Fruit fly (Drosophila melanogaster) whole organism, embryonic: ENCODE results near the gene CG6149.
A peak's percentile ranks its signal among the peaks of the same experiment; 100 is the strongest.

ENCODE experiments used
- CG10209 ChIP-seq: fragments of 200-800 bp; sonication (Bioruptor generic); optimal IDR thresholded peaks from 3 replicates; lab custom pipeline; 2017; ENCODE audit warnings: missing biosample characterization, mild to moderate bottlenecking, missing genetic modification characterization, missing genetic modification reagents
- CG10462 ChIP-seq: fragments of 200-800 bp; sonication (Bioruptor generic); optimal IDR thresholded peaks from 2 replicates; lab custom pipeline; 2016; ENCODE audit warnings: missing biosample characterization, missing genetic modification characterization
- CG10565 ChIP-seq: fragments of 200-800 bp; sonication (Bioruptor generic); optimal IDR thresholded peaks from 3 replicates; lab custom pipeline; 2016; ENCODE audit warnings: missing biosample characterization, mild to moderate bottlenecking, missing genetic modification characterization
- CG11723 ChIP-seq: fragments of 200-800 bp; sonication (Bioruptor generic); optimal IDR thresholded peaks from 2 replicates; lab custom pipeline; 2017; ENCODE audit warnings: missing biosample characterization, mild to moderate bottlenecking, missing genetic modification characterization
- CG12155 ChIP-seq: fragments of 200-800 bp; sonication (Bioruptor generic); optimal IDR thresholded peaks from 3 replicates; lab custom pipeline; 2016; ENCODE audit warnings: missing biosample characterization, missing genetic modification characterization
- CG12942 ChIP-seq: fragments of 200-800 bp; sonication (Bioruptor generic); optimal IDR thresholded peaks from 3 replicates; lab custom pipeline; 2016; ENCODE audit warnings: missing biosample characterization, missing genetic modification characterization
- CG1529 ChIP-seq: fragments of 200-800 bp; sonication (Bioruptor generic); optimal IDR thresholded peaks from 3 replicates; lab custom pipeline; 2018; ENCODE audit warnings: missing biosample characterization, missing genetic modification characterization
- CG1603 ChIP-seq: fragments of 200-800 bp; sonication (Bioruptor generic); optimal IDR thresholded peaks from 2 replicates; lab custom pipeline; 2019; ENCODE audit warnings: missing biosample characterization, mild to moderate bottlenecking, missing genetic modification characterization, moderate library complexity
- CG16813 ChIP-seq: fragments of 200-800 bp; sonication (Bioruptor generic); IDR thresholded peaks from 3 replicates; pipeline ENCODE4 v1.3.6; 2022; ENCODE audit warnings: missing biosample characterization, missing genetic modification characterization; ENCODE audit not compliant: partially characterized antibody
- CG16815 ChIP-seq: fragments of 200-800 bp; sonication (Bioruptor generic); optimal IDR thresholded peaks from 3 replicates; lab custom pipeline; 2017; ENCODE audit warnings: missing biosample characterization, mild to moderate bottlenecking, missing genetic modification characterization
- CG2712 ChIP-seq: fragments of 200-800 bp; optimal IDR thresholded peaks from 3 replicates; lab custom pipeline; 2019; ENCODE audit warnings: missing biosample characterization, mild to moderate bottlenecking, missing genetic modification characterization, moderate library complexity
- CG30403 ChIP-seq: fragments of 200-800 bp; sonication (Bioruptor generic); optimal IDR thresholded peaks from 3 replicates; lab custom pipeline; 2016; ENCODE audit warnings: missing biosample characterization, missing genetic modification characterization
- CG30431 ChIP-seq: fragments of 200-800 bp; sonication (Bioruptor generic); optimal IDR thresholded peaks from 2 replicates; lab custom pipeline; 2017; ENCODE audit warnings: missing biosample characterization, missing genetic modification characterization
- CG31441 ChIP-seq: fragments of 200-800 bp; sonication (Bioruptor generic); IDR thresholded peaks from 2 replicates; pipeline ENCODE4 v1.3.6; 2022; ENCODE audit warnings: missing biosample characterization, missing genetic modification characterization
- CG33557 ChIP-seq: fragments of 200-800 bp; sonication (Bioruptor generic); optimal IDR thresholded peaks from 2 replicates; lab custom pipeline; 2019; ENCODE audit warnings: missing biosample characterization, mild to moderate bottlenecking, missing genetic modification characterization, moderate library complexity
- CG5953 ChIP-seq: fragments of 200-800 bp; sonication (Bioruptor generic); IDR thresholded peaks from 2 replicates; pipeline ENCODE4 v1.3.6; 2022; ENCODE audit warnings: missing biosample characterization, missing genetic modification characterization
- CG7963 ChIP-seq: fragments of 200-800 bp; sonication (Bioruptor generic); IDR thresholded peaks from 3 replicates; pipeline ENCODE4 v1.3.6; 2022; ENCODE audit warnings: missing biosample characterization, missing genetic modification characterization; ENCODE audit not compliant: partially characterized antibody
- D19B ChIP-seq: fragments of 200-800 bp; sonication (Bioruptor generic); optimal IDR thresholded peaks from 2 replicates; lab custom pipeline; 2017; ENCODE audit warnings: missing biosample characterization, mild to moderate bottlenecking, missing genetic modification characterization
- Eip74EF ChIP-seq, 2 experiments: fragments of 200-800 bp in 1 of 2; fragments of >200 bp in 1 of 2; sonication (Bioruptor generic) in 1 of 2; optimal IDR thresholded peaks; 2 replicates each; lab custom pipeline; 2017 to 2019; ENCODE audit warnings: missing biosample characterization in 2 of 2, missing genetic modification characterization in 2 of 2, mild to moderate bottlenecking in 1 of 2, moderate library complexity in 1 of 2
- Gug ChIP-seq: fragments of 200-800 bp; sonication (Bioruptor generic); IDR thresholded peaks from 4 replicates; pipeline ENCODE4 v1.3.6; 2022; ENCODE audit warnings: missing biosample characterization, missing genetic modification characterization
- H15 ChIP-seq: fragments of 200-800 bp; sonication (Bioruptor generic); IDR thresholded peaks from 3 replicates; pipeline ENCODE4 v1.3.6; 2022; ENCODE audit warnings: missing biosample characterization, missing genetic modification characterization
- Hr51 ChIP-seq, 2 experiments: fragments of 200-800 bp; sonication (Bioruptor generic); optimal IDR thresholded peaks; 2 replicates in 1 of 2; 3 replicates in 1 of 2; lab custom pipeline; 2016 to 2018; ENCODE audit warnings: missing biosample characterization in 2 of 2, missing genetic modification characterization in 2 of 2, mild to moderate bottlenecking in 1 of 2, moderate library complexity in 1 of 2
- Hsf ChIP-seq: fragments of 200-800 bp; sonication (Bioruptor generic); optimal IDR thresholded peaks from 3 replicates; lab custom pipeline; 2016; ENCODE audit warnings: missing biosample characterization, missing genetic modification characterization
- MBD-R2 ChIP-seq: fragments of 200-800 bp; sonication (Bioruptor generic); IDR thresholded peaks from 2 replicates; pipeline ENCODE4 v1.3.6; 2022; ENCODE audit warnings: missing biosample characterization, missing genetic modification characterization
- Mes4 ChIP-seq: fragments of 200-800 bp; sonication (Bioruptor generic); optimal IDR thresholded peaks from 2 replicates; lab custom pipeline; 2016; ENCODE audit warnings: missing biosample characterization, missing genetic modification characterization
- Sox100B ChIP-seq: fragments of 200-800 bp; sonication (Bioruptor generic); optimal IDR thresholded peaks from 3 replicates; lab custom pipeline; 2018; ENCODE audit warnings: missing biosample characterization, mild to moderate bottlenecking, missing genetic modification characterization
- az2 ChIP-seq: fragments of 200-800 bp; sonication (Bioruptor generic); optimal IDR thresholded peaks from 3 replicates; lab custom pipeline; 2016; ENCODE audit warnings: missing biosample characterization, missing genetic modification characterization
- bcd ChIP-seq: fragments of 200-800 bp; sonication (Bioruptor generic); optimal IDR thresholded peaks from 2 replicates; lab custom pipeline; 2017; ENCODE audit warnings: missing biosample characterization, mild to moderate bottlenecking, missing genetic modification characterization
- cato ChIP-seq: fragments of 200-800 bp; sonication (Bioruptor generic); optimal IDR thresholded peaks from 2 replicates; lab custom pipeline; 2016; ENCODE audit warnings: missing biosample characterization, missing genetic modification characterization, borderline replicate concordance
- chn ChIP-seq: fragments of 200-800 bp; sonication (Bioruptor generic); optimal IDR thresholded peaks from 2 replicates; lab custom pipeline; 2016; ENCODE audit warnings: missing biosample characterization, missing genetic modification characterization
- dpn ChIP-seq, 2 experiments: fragments of 200-800 bp; sonication (Bioruptor generic); optimal IDR thresholded peaks; 3 replicates each; lab custom pipeline; 2016; ENCODE audit warnings: missing biosample characterization in 2 of 2, missing genetic modification characterization in 2 of 2
- dysf ChIP-seq: fragments of 200-800 bp; sonication (Bioruptor generic); IDR thresholded peaks from 3 replicates; pipeline ENCODE4 v1.3.6; 2022; ENCODE audit warnings: missing biosample characterization, missing genetic modification characterization
- en ChIP-seq: fragments of 200-800 bp; sonication (Bioruptor generic); optimal IDR thresholded peaks from 2 replicates; lab custom pipeline; 2016; ENCODE audit warnings: missing biosample characterization, missing genetic modification characterization
- fd102C ChIP-seq: fragments of 200-800 bp; sonication (Bioruptor generic); optimal IDR thresholded peaks from 2 replicates; lab custom pipeline; 2018; ENCODE audit warnings: missing biosample characterization, mild to moderate bottlenecking, missing genetic modification characterization, moderate library complexity
- fd96Cb ChIP-seq: fragments of 200-800 bp; sonication (Bioruptor generic); optimal IDR thresholded peaks from 2 replicates; lab custom pipeline; 2018; ENCODE audit warnings: missing biosample characterization, mild to moderate bottlenecking, missing genetic modification characterization, moderate library complexity
- gem ChIP-seq: fragments of 200-800 bp; sonication (Bioruptor generic); optimal IDR thresholded peaks from 2 replicates; lab custom pipeline; 2019; ENCODE audit warnings: missing biosample characterization, mild to moderate bottlenecking, missing genetic modification characterization, moderate library complexity
- org-1 ChIP-seq: fragments of 200-800 bp; sonication (Bioruptor generic); optimal IDR thresholded peaks from 2 replicates; lab custom pipeline; 2017; ENCODE audit warnings: missing biosample characterization, missing genetic modification characterization
- pan ChIP-seq, 4 experiments: fragments of >200 bp in 3 of 4; fragments of 200-800 bp in 1 of 4; sonication (Bioruptor generic) in 1 of 4; optimal IDR thresholded peaks in 3 of 4; IDR thresholded peaks in 1 of 4; 2 replicates each; pipeline versions ENCODE4 v1.3.6 to Lab custom; 2017 to 2022; ENCODE audit warnings: missing biosample characterization in 2 of 4, missing genetic modification characterization in 2 of 4, mixed read lengths in 1 of 4
- pnt ChIP-seq: fragments of 200-800 bp; sonication (Bioruptor generic); optimal IDR thresholded peaks from 3 replicates; lab custom pipeline; 2016; ENCODE audit warnings: missing biosample characterization, missing genetic modification characterization
- prd ChIP-seq, 3 experiments: fragments of >200 bp in 2 of 3; fragments of 200-800 bp in 1 of 3; sonication (Bioruptor generic) in 1 of 3; optimal IDR thresholded peaks in 2 of 3; IDR thresholded peaks in 1 of 3; 2 replicates in 2 of 3; 3 replicates in 1 of 3; pipeline versions ENCODE4 v1.3.6 to Lab custom; 2017 to 2022; ENCODE audit warnings: missing biosample characterization in 1 of 3, missing genetic modification characterization in 1 of 3
- psq ChIP-seq: fragments of 200-800 bp; sonication (Bioruptor generic); optimal IDR thresholded peaks from 2 replicates; lab custom pipeline; 2017; ENCODE audit warnings: missing biosample characterization, missing genetic modification characterization
- sens ChIP-seq: fragments of 200-800 bp; sonication (Bioruptor generic); peaks from one replicate; lab custom pipeline; 2016; ENCODE audit warnings: missing biosample characterization, missing genetic modification characterization
- seq ChIP-seq: fragments of 200-800 bp; sonication (Bioruptor generic); IDR thresholded peaks from 2 replicates; pipeline ENCODE4 v1.3.6; 2022; ENCODE audit warnings: missing biosample characterization, missing genetic modification characterization
- shn ChIP-seq: fragments of 200-800 bp; sonication (Bioruptor generic); optimal IDR thresholded peaks from 3 replicates; lab custom pipeline; 2016; ENCODE audit warnings: missing biosample characterization, missing genetic modification characterization
- stc ChIP-seq: fragments of 200-800 bp; sonication (Bioruptor generic); IDR thresholded peaks from 2 replicates; pipeline ENCODE4 v1.3.6; 2022; ENCODE audit warnings: missing biosample characterization, missing genetic modification characterization
- tio ChIP-seq: fragments of 200-800 bp; sonication (Bioruptor generic); optimal IDR thresholded peaks from 2 replicates; lab custom pipeline; 2017; ENCODE audit warnings: missing biosample characterization, missing genetic modification characterization, inconsistent platforms
- unpg ChIP-seq: fragments of 200-800 bp; sonication (Bioruptor generic); optimal IDR thresholded peaks from 3 replicates; lab custom pipeline; 2018; ENCODE audit warnings: missing biosample characterization, mild to moderate bottlenecking, missing genetic modification characterization, moderate library complexity
- zen ChIP-seq: fragments of 200-800 bp; sonication (Bioruptor generic); optimal IDR thresholded peaks from 3 replicates; lab custom pipeline; 2018; ENCODE audit warnings: missing biosample characterization, mild to moderate bottlenecking, missing genetic modification characterization, moderate library complexity
- zen2 ChIP-seq: fragments of 200-800 bp; sonication (Bioruptor generic); IDR thresholded peaks from 3 replicates; pipeline ENCODE4 v1.3.6; 2022; ENCODE audit warnings: missing biosample characterization, missing genetic modification characterization; ENCODE audit not compliant: partially characterized antibody

Gene CG6149

DNA sequence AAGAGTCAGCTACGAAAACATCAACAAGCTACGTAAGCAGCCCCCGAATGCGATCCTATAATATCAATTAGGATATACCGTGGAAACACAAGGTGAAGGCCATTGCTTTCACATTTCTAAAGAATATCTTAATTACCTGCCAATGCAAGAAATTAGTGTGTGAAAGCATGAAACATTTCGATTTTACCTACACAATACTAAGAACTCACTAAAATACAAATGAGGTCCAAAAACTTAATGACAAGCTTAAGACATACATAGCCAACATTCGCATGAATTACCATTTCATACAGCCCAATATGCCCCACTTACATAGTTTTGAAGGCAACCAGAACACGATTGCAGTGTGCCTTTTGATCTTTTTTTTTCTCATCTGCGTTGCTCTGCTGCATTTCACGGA, 5.6 kb downstream of the CG6149 start (continued):
- TF ChIP-seq prd (optimal IDR thresholded peaks at IDR 0.05; lab: Kevin White, UChicago) (no peak), prd (GFP tag; IDR thresholded peaks at IDR 0.05; lab: Robert Waterston, UW) (peak; percentile 42; the same call in 1 of the 3 replicates), Hsf (peak; percentile 50), CG16813 (GFP tag; lab: Robert Waterston, UW) (no peak), dysf (0 out of 3 replicates have a peak, but pooled peaks have one; percentile 26), CG11723 (peak; percentile 0), Gug (GFP tag; lab: Robert Waterston, UW) (0 out of 4 replicates have a peak, but pooled peaks have one; percentile 7), CG12942 (peak; percentile 12), CG5953 (peak; percentile 52), zen2 (GFP tag; lab: Robert Waterston, UW) (no peak), shn (peak; percentile 22), CG1603 (tag; lab: Kevin White, UChicago) (peak; percentile 50), H15 (GFP tag; lab: Robert Waterston, UW) (peak; percentile 28; the same call in 1 of the 3 replicates), CG33557 (GFP tag; lab: Kevin White, UChicago) (no peak), seq (peak; percentile 44; the same call in 1 of the 2 replicates), bcd (GFP tag; lab: Kevin White, UChicago) (peak; percentile 26), CG1529 (GFP tag; lab: Kevin White, UChicago) (peak; percentile 23), CG31441 (GFP tag; lab: Robert Waterston, UW) (peak; percentile 57), zen (no peak), CG10462 (GFP tag; lab: Kevin White, UChicago) (peak; percentile 15), az2 (peak; percentile 52), pan (optimal IDR thresholded peaks at IDR 0.05; lab: Kevin White, UChicago) (no peak), pan (GFP tag; optimal IDR thresholded peaks at IDR 0.05 in 1 of 2, IDR thresholded peaks at IDR 0.05 in 1 of 2) (peak in 1 of 2 experiments; percentile 23), en (GFP tag; lab: Kevin White, UChicago) (peak; percentile 6), org-1 (GFP tag; lab: Kevin White, UChicago) (no peak), CG30403 (GFP tag; lab: Kevin White, UChicago) (peak; percentile 38), stc (0 out of 2 replicates have a peak, but pooled peaks have one; percentile 24), CG10565 (no peak), Hr51 (GFP tag; optimal IDR thresholded peaks at IDR 0.05; lab: Kevin White, UChicago) (peak in 1 of 2 experiments; percentile 44), fd96Cb (tag; lab: Kevin White, UChicago) (peak; percentile 35), cato (peak; percentile 7), CG7963 (GFP tag; lab: Robert Waterston, UW) (no peak), sens (peak; percentile 89), CG12155 (GFP tag; lab: Kevin White, UChicago) (peak; percentile 28), chn (peak; percentile 54), CG10209 (GFP tag; lab: Kevin White, UChicago) (peak; percentile 48), CG2712 (tag; lab: Kevin White, UChicago) (peak; percentile 48), CG30431 (GFP tag; lab: Kevin White, UChicago) (peak; percentile 43), tio (GFP tag; lab: Kevin White, UChicago) (peak; percentile 3), Mes4 (GFP tag; lab: Kevin White, UChicago) (peak; percentile 26), Sox100B (GFP tag; lab: Kevin White, UChicago) (peak; percentile 19), psq (no peak), dpn (GFP tag; optimal IDR thresholded peaks at IDR 0.05; lab: Kevin White, UChicago) (peak in 1 of 2 experiments; percentile 56), pnt (peak; percentile 27), gem (tag; lab: Kevin White, UChicago) (peak; percentile 63), fd102C (no peak), D19B (GFP tag; lab: Kevin White, UChicago) (peak; percentile 13), CG16815 (peak; percentile 10), unpg (GFP tag; lab: Kevin White, UChicago) (peak; percentile 26), Eip74EF (GFP tag; optimal IDR thresholded peaks at IDR 0.05; lab: Kevin White, UChicago) (no peak), MBD-R2 (GFP tag; lab: Robert Waterston, UW) (no peak)
